Fruit fly (Drosophila melanogaster) whole organism, pupa: ENCODE results near the gene CG43116.

ENCODE experiments used
- CG10348 ChIP-seq: fragments of 200-800 bp; sonication (Bioruptor generic); IDR thresholded peaks from 2 replicates; pipeline ENCODE4 v1.3.6; 2022; ENCODE audit warnings: missing biosample characterization, missing genetic modification characterization
- CG13204 ChIP-seq: fragments of 200-800 bp; sonication (Bioruptor generic); optimal IDR thresholded peaks from 2 replicates; lab custom pipeline; 2018; ENCODE audit warnings: missing biosample characterization, mild to moderate bottlenecking, missing genetic modification characterization, moderate library complexity
- CG34367 ChIP-seq: fragments of 200-800 bp; sonication (Bioruptor generic); optimal IDR thresholded peaks from 2 replicates; lab custom pipeline; 2018; ENCODE audit warnings: missing biosample characterization, mild to moderate bottlenecking, missing genetic modification characterization
- CG4496 ChIP-seq: fragments of 200-800 bp; sonication (Bioruptor generic); IDR thresholded peaks from 3 replicates; pipeline ENCODE4 v1.3.6; 2022; ENCODE audit warnings: missing biosample characterization, missing genetic modification characterization
- CG8301 ChIP-seq: fragments of 200-800 bp; sonication (Bioruptor generic); optimal IDR thresholded peaks from 2 replicates; lab custom pipeline; 2018; ENCODE audit warnings: missing biosample characterization, mild to moderate bottlenecking, missing genetic modification characterization
- Ets98B ChIP-seq: fragments of 200-800 bp; sonication (Bioruptor generic); IDR thresholded peaks from 2 replicates; pipeline ENCODE4 v1.3.6; 2022; ENCODE audit warnings: missing biosample characterization, missing genetic modification characterization
- Pif1B ChIP-seq: fragments of 200-800 bp; sonication (Bioruptor generic); optimal IDR thresholded peaks from 3 replicates; lab custom pipeline; 2016; ENCODE audit warnings: missing biosample characterization, missing genetic modification characterization
- Snoo ChIP-seq: fragments of 200-800 bp; sonication (Bioruptor generic); optimal IDR thresholded peaks from 3 replicates; lab custom pipeline; 2017; ENCODE audit warnings: missing biosample characterization, mild to moderate bottlenecking, missing genetic modification characterization, inconsistent platforms
- rn ChIP-seq: fragments of 200-800 bp; sonication (Bioruptor generic); IDR thresholded peaks from 2 replicates; pipeline ENCODE4 v1.3.6; 2022; ENCODE audit warnings: missing biosample characterization, missing genetic modification characterization

DNA sequence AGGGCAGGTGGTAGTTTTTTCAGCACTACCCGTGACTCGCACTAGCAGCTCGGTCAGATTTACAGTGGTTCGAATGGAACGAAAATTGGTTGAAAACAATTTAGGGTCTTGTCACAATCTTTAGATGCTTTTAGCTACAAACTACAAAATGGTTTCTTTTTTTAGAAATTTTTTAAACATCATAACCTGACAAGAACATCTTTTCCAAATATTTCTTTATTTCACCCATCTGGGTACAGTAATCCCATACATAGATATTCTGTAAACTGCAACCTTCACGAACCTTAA lies 38.5 kb upstream of the CG43116 start:
- TF ChIP-seq CG13204, result no peak
- TF ChIP-seq rn (GFP tag; lab: Robert Waterston, UW), result no peak
- TF ChIP-seq CG34367 (tag; lab: Kevin White, UChicago), result no peak
- no peak for TF ChIP-seq CG4496
- TF ChIP-seq CG8301 (tag; lab: Kevin White, UChicago), result no peak
- TF ChIP-seq Ets98B (GFP tag; lab: Robert Waterston, UW), result no peak
- TF ChIP-seq Pif1B (GFP tag; lab: Kevin White, UChicago), result no peak
- no peak for TF ChIP-seq Snoo (tag; lab: Kevin White, UChicago)
- TF ChIP-seq CG10348 (GFP tag; lab: Robert Waterston, UW), result no peak
